Fruit fly (Drosophila melanogaster): ENCODE measurements around the gene CG7742.

DNA sequence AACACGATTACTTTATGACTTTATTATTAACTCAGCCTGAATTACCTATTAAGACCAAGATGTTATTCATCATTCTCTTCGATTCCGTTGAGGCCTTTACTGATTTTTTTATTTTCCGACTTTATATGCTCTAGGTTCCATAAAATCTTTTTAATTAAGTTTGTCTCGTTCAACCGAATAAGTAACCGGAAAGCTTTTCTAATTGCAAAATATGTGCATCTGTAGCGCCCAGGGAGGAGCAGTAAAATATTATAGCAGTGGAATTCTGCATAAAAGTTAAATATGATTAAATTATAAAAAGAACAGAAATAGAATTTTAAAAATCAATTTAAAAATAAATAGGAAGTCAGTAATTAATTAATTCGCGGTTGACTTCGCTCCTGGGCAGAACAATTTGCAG is 1.6 kb upstream of the CG7742 start, which contains the start of the genes CG14034 and TpnC25D:
- no peak for TF ChIP-seq CG8478 (optimal IDR thresholded peaks at IDR 0.05)
- no peak for TF ChIP-seq CTCF (optimal IDR thresholded peaks at IDR 0.05)
